Worm (Caenorhabditis elegans): ENCODE data around the gene srt-33.
A peak's percentile ranks its signal among the peaks of the same experiment; 100 is the strongest.
"Not testable (repeated sequence)": the region's sequence is repeated elsewhere in the genome, so short reads cannot be mapped to it uniquely, and the experiment has no call there.

Gene srt-33

ce11 chrV:14285803-14286202, 6.1 kb upstream of the srt-33 start, which contains the start of gene F40G12.11:
TSS of gene F40G12.11 (plus strand) at chrV:14286171.
- TF ChIP-seq nhr-21 (tag; optimal IDR thresholded peaks at IDR 0.05) = no peak
- TF ChIP-seq lsy-2 (tag; optimal IDR thresholded peaks at IDR 0.05) = no peak
- TF ChIP-seq nhr-12 (tag; optimal IDR thresholded peaks at IDR 0.05) = no peak

DNA sequence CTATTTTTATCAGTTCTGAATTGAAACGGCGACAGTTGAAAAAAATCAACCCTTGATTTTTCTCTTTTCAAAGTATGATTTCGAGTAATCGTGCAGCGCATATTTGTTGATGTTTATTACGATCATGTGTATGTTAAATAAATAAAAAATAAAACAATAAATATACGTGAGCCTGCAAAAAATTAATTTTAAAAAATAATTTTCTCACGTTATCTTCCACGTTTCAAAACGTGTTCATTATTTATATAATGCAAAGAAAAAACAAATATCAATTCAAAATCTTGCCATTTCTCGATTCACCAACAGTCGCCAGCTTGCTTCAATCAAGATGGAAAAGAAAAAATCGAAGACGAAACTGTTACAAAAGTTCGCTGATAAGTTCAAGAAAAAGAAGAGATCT, 3.6 kb upstream of the srt-33 start, which contains the start of gene F40G12.10:
TSS of gene F40G12.10 (plus strand) at position 301 of the 400 bp plus-strand sequence.
- TF ChIP-seq ama-1 (optimal IDR thresholded peaks at IDR 0.05) (no peak), mab-5 (tag; optimal IDR thresholded peaks at IDR 0.05) (no peak), ZK546.5 (tag; optimal IDR thresholded peaks at IDR 0.05) (no peak), nhr-6 (tag; optimal IDR thresholded peaks at IDR 0.05) (no peak), sma-3 (GFP tag; optimal IDR thresholded peaks at IDR 0.05) (no peak), ceh-82 (tag; optimal IDR thresholded peaks at IDR 0.05) (no peak), ztf-1 (GFP tag; conservative IDR thresholded peaks at IDR 0.05) (no peak), nhr-23 (tag; optimal IDR thresholded peaks at IDR 0.05) (no peak), alr-1 (tag; optimal IDR thresholded peaks at IDR 0.05) (no peak), peb-1 (tag; optimal IDR thresholded peaks at IDR 0.05) (no peak), lin-39 (tag; optimal IDR thresholded peaks at IDR 0.05) (no peak), C34F6.9 (tag; optimal IDR thresholded peaks at IDR 0.05) (no peak)

ce11 chrV:14282222-14282709, 2.6 kb upstream of the srt-33 start, which contains the start of the genes srt-74 and F40G12.9:
TSS of gene srt-74 (minus strand) at chrV:14282322.
TSS of gene F40G12.9 (plus strand) at chrV:14282659.
- TF ChIP-seq ama-1 (optimal IDR thresholded peaks at IDR 0.05) (no peak), elt-3 (tag; optimal IDR thresholded peaks at IDR 0.05) (no peak), nhr-10 (tag; optimal IDR thresholded peaks at IDR 0.05) (no peak), C34F6.9 (tag; optimal IDR thresholded peaks at IDR 0.05) (no peak), ztf-4 (tag; optimal IDR thresholded peaks at IDR 0.05) (no peak), elt-1 (tag; optimal IDR thresholded peaks at IDR 0.05) (no peak), mdl-1 (tag; optimal IDR thresholded peaks at IDR 0.05) (no peak), zag-1 (tag; optimal IDR thresholded peaks at IDR 0.05) (no peak), mbf-1 (tag; optimal IDR thresholded peaks at IDR 0.05) (no peak), egl-27 (tag; optimal IDR thresholded peaks at IDR 0.05) (no peak), nhr-129 (tag; optimal IDR thresholded peaks at IDR 0.05) (no peak), lin-11 (tag; optimal IDR thresholded peaks at IDR 0.05) (no peak)

ce11 chrV:14277456-14277855, 2.2 kb downstream of the srt-33 start:
- peak; percentile 38 for TF ChIP-seq snpc-4 (tag; optimal IDR thresholded peaks at IDR 0.05)

- not testable (repeated sequence) for TF ChIP-seq unc-62 (GFP tag; optimal IDR thresholded peaks at IDR 0.05); gmeb-1 (tag; optimal IDR thresholded peaks at IDR 0.05); ZK546.5 (tag; optimal IDR thresholded peaks at IDR 0.05)
Measured at ce11 chrV:14274268-14274667, 5.4 kb downstream of the srt-33 start, which contains the start of gene F40G12.7. TSS of gene F40G12.7 (plus strand) at chrV:14274568.

DNA sequence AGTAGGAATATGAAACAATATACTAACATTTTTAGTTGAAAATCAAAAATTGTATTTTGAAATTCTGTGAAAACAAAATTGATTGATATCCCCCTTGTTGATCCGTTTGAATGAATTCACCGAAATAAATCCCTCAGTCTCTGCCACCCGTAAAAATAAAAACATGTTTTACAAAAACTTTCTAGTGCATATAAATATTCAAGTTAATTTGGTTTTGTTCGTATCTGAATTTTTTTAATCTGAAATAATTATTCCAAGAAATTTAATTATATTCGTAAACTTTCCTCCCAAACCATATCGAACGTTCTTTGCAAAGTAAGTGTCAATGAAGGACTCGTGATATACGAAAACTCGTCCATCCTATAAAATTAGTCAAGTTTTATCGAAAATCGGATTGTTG, 6.7 kb downstream of the srt-33 start, which contains the start of gene F40G12.6:
TSS of gene F40G12.6 (minus strand) at position 101 of the 400 bp plus-strand sequence.
- TF ChIP-seq F13H6.1 (tag; optimal IDR thresholded peaks at IDR 0.05) (no peak), zag-1 (tag; optimal IDR thresholded peaks at IDR 0.05) (no peak), mdl-1 (tag; optimal IDR thresholded peaks at IDR 0.05) (no peak)

- TF ChIP-seq snpc-4 (tag; optimal IDR thresholded peaks at IDR 0.05) = no peak
- TF ChIP-seq lin-13 (GFP tag; optimal IDR thresholded peaks at IDR 0.05) = no peak
- no peak for TF ChIP-seq Y55F3AM.14 (GFP tag; optimal IDR thresholded peaks at IDR 0.05)
- TF ChIP-seq ztf-4 (tag; optimal IDR thresholded peaks at IDR 0.05) = no peak
- TF ChIP-seq nhr-10 (tag; optimal IDR thresholded peaks at IDR 0.05) = no peak
- TF ChIP-seq peb-1 (tag; optimal IDR thresholded peaks at IDR 0.05) = no peak
- no peak for TF ChIP-seq ztf-11 (tag; optimal IDR thresholded peaks at IDR 0.05)
- TF ChIP-seq nhr-11 (tag; optimal IDR thresholded peaks at IDR 0.05) = no peak
- no peak for TF ChIP-seq egl-27 (tag; optimal IDR thresholded peaks at IDR 0.05)
- no peak for TF ChIP-seq mab-5 (tag; optimal IDR thresholded peaks at IDR 0.05)
- no peak for TF ChIP-seq unc-55 (GFP tag; optimal IDR thresholded peaks at IDR 0.05)
- no peak for TF ChIP-seq elt-3 (tag; optimal IDR thresholded peaks at IDR 0.05)
- no peak for TF ChIP-seq nhr-23 (tag; optimal IDR thresholded peaks at IDR 0.05)
- no peak for TF ChIP-seq sma-9 (GFP tag; optimal IDR thresholded peaks at IDR 0.05)
- TF ChIP-seq sma-9 (tag; optimal IDR thresholded peaks at IDR 0.05) = no peak
- no peak for TF ChIP-seq nhr-77 (tag; optimal IDR thresholded peaks at IDR 0.05)
- TF ChIP-seq unc-39 (tag; optimal IDR thresholded peaks at IDR 0.05) = no peak
Measured at ce11 chrV:14270729-14271128, 8.9 kb downstream of the srt-33 start, which contains the start of gene F40G12.5. TSS of gene F40G12.5 (minus strand) at chrV:14270829.

Measured in whole organism, L2 larva.